Fruit fly (Drosophila melanogaster) whole organism, prepupa: ENCODE measurements around the gene gnu.

Experiments used
- Blimp-1 ChIP-seq: fragments of 200-800 bp; sonication (Bioruptor generic); optimal IDR thresholded peaks from 3 replicates; lab custom pipeline; 2017; ENCODE audit warnings: missing biosample characterization, missing genetic modification characterization, mild to moderate bottlenecking, moderate library complexity, missing genetic modification reagents
- CG10631 ChIP-seq: fragments of 200-800 bp; sonication (Bioruptor generic); optimal IDR thresholded peaks from 2 replicates; lab custom pipeline; 2016; ENCODE audit warnings: missing biosample characterization, missing genetic modification characterization
- CG10669 ChIP-seq: fragments of 200-800 bp; sonication (Bioruptor generic); optimal IDR thresholded peaks from 3 replicates; lab custom pipeline; 2018; ENCODE audit warnings: missing biosample characterization, mild to moderate bottlenecking, missing genetic modification characterization, moderate library complexity
- CG11762 ChIP-seq: fragments of 200-800 bp; sonication (Bioruptor generic); optimal IDR thresholded peaks from 3 replicates; lab custom pipeline; 2016; ENCODE audit warnings: missing biosample characterization, missing genetic modification characterization; ENCODE audit not compliant: insufficient read depth
- CG11902 ChIP-seq: fragments of 200-800 bp; sonication (Bioruptor generic); optimal IDR thresholded peaks from 3 replicates; lab custom pipeline; 2016; ENCODE audit warnings: missing biosample characterization, missing genetic modification characterization
- CG1621 ChIP-seq: fragments of 200-800 bp; sonication (Bioruptor generic); optimal IDR thresholded peaks from 3 replicates; lab custom pipeline; 2018; ENCODE audit warnings: missing biosample characterization, mild to moderate bottlenecking, missing genetic modification characterization
- CG3032 ChIP-seq: fragments of 200-800 bp; optimal IDR thresholded peaks from 2 replicates; lab custom pipeline; 2019; ENCODE audit warnings: missing biosample characterization, mild to moderate bottlenecking, missing genetic modification characterization, moderate library complexity
- CG32006 ChIP-seq: fragments of 200-800 bp; sonication (Bioruptor generic); optimal IDR thresholded peaks from 3 replicates; lab custom pipeline; 2017; ENCODE audit warnings: missing biosample characterization, mild to moderate bottlenecking, missing genetic modification characterization
- CG6276 ChIP-seq: fragments of 200-800 bp; sonication (Bioruptor generic); optimal IDR thresholded peaks from 2 replicates; lab custom pipeline; 2017; ENCODE audit warnings: missing biosample characterization, mild to moderate bottlenecking, missing genetic modification characterization
- CG6792 ChIP-seq: fragments of 200-800 bp; sonication (Bioruptor generic); optimal IDR thresholded peaks from 3 replicates; lab custom pipeline; 2016; ENCODE audit warnings: missing biosample characterization, missing genetic modification characterization
- CG6808 ChIP-seq: fragments of 200-800 bp; sonication (Bioruptor generic); optimal IDR thresholded peaks from 3 replicates; lab custom pipeline; 2017; ENCODE audit warnings: missing biosample characterization, missing genetic modification characterization, mild to moderate bottlenecking, moderate library complexity, missing genetic modification reagents
- CG6854 ChIP-seq: fragments of 200-800 bp; sonication (Bioruptor generic); optimal IDR thresholded peaks from 2 replicates; lab custom pipeline; 2017; ENCODE audit warnings: missing biosample characterization, mild to moderate bottlenecking, missing genetic modification characterization
- CG7368 ChIP-seq: fragments of 200-800 bp; sonication (Bioruptor generic); optimal IDR thresholded peaks from 3 replicates; lab custom pipeline; 2016; ENCODE audit warnings: missing biosample characterization, missing genetic modification characterization
- CG8119 ChIP-seq: fragments of 200-800 bp; sonication (Bioruptor generic); IDR thresholded peaks from 3 replicates; pipeline ENCODE4 v1.3.6; 2022; ENCODE audit warnings: missing biosample characterization, missing genetic modification characterization
- CG8319 ChIP-seq: fragments of 200-800 bp; sonication (Bioruptor generic); optimal IDR thresholded peaks from 3 replicates; lab custom pipeline; 2016; ENCODE audit warnings: missing biosample characterization, missing genetic modification characterization
- CG8632 ChIP-seq: fragments of 200-800 bp; sonication (Bioruptor generic); optimal IDR thresholded peaks from 3 replicates; lab custom pipeline; 2016; ENCODE audit warnings: missing biosample characterization, missing genetic modification characterization
- Eip78C ChIP-seq: fragments of 200-800 bp; sonication (Bioruptor generic); peaks from one replicate; lab custom pipeline; 2016; ENCODE audit warnings: missing biosample characterization, missing genetic modification characterization
- Eip93F ChIP-seq: fragments of 200-800 bp; sonication (Bioruptor generic); optimal IDR thresholded peaks from 2 replicates; lab custom pipeline; 2016; ENCODE audit warnings: missing biosample characterization, mild to moderate bottlenecking, missing genetic modification characterization
- Ets21C ChIP-seq: fragments of 200-800 bp; sonication (Bioruptor generic); optimal IDR thresholded peaks from 3 replicates; lab custom pipeline; 2016; ENCODE audit warnings: missing biosample characterization, missing genetic modification characterization
- Gug ChIP-seq: fragments of 200-800 bp; sonication (Bioruptor generic); IDR thresholded peaks from 2 replicates; pipeline ENCODE4 v1.3.6; 2022; ENCODE audit warnings: missing biosample characterization, missing genetic modification characterization
- Hr39 ChIP-seq: fragments of 200-800 bp; sonication (Bioruptor generic); optimal IDR thresholded peaks from 2 replicates; lab custom pipeline; 2016; ENCODE audit warnings: missing biosample characterization, missing genetic modification characterization
- Hr4 ChIP-seq: fragments of 200-800 bp; sonication (Bioruptor generic); optimal IDR thresholded peaks from 3 replicates; lab custom pipeline; 2016; ENCODE audit warnings: missing biosample characterization, missing genetic modification characterization
- Lpt ChIP-seq: fragments of 200-800 bp; sonication (Bioruptor generic); optimal IDR thresholded peaks from 3 replicates; lab custom pipeline; 2016; ENCODE audit warnings: missing biosample characterization, missing genetic modification characterization
- Met ChIP-seq: fragments of 200-800 bp; sonication (Bioruptor generic); optimal IDR thresholded peaks from 3 replicates; lab custom pipeline; 2016; ENCODE audit warnings: missing biosample characterization, missing genetic modification characterization
- OdsH ChIP-seq: fragments of 200-800 bp; sonication (Bioruptor generic); optimal IDR thresholded peaks from 3 replicates; lab custom pipeline; 2016; ENCODE audit warnings: missing biosample characterization, missing genetic modification characterization
- Smox ChIP-seq: fragments of 200-800 bp; sonication (Bioruptor generic); optimal IDR thresholded peaks from 3 replicates; lab custom pipeline; 2016; ENCODE audit warnings: missing biosample characterization, missing genetic modification characterization
- Sox102F ChIP-seq: fragments of 200-800 bp; sonication (Bioruptor generic); optimal IDR thresholded peaks from 2 replicates; lab custom pipeline; 2016; ENCODE audit warnings: missing biosample characterization, mild to moderate bottlenecking, missing genetic modification characterization
- Sox14 ChIP-seq: fragments of 200-800 bp; sonication (Bioruptor generic); optimal IDR thresholded peaks from 3 replicates; lab custom pipeline; 2016; ENCODE audit warnings: missing biosample characterization, missing genetic modification characterization
- Sox15 ChIP-seq: fragments of 200-800 bp; sonication (Bioruptor generic); optimal IDR thresholded peaks from 3 replicates; lab custom pipeline; 2016; ENCODE audit warnings: missing biosample characterization, missing genetic modification characterization
- achi ChIP-seq: fragments of 200-800 bp; sonication (Bioruptor generic); optimal IDR thresholded peaks from 3 replicates; lab custom pipeline; 2016; ENCODE audit warnings: missing biosample characterization, missing genetic modification characterization
- cyc ChIP-seq: fragments of 200-800 bp; sonication (Bioruptor generic); optimal IDR thresholded peaks from 3 replicates; lab custom pipeline; 2016; ENCODE audit warnings: missing biosample characterization, missing genetic modification characterization
- dac ChIP-seq: fragments of 200-800 bp; sonication (Bioruptor generic); optimal IDR thresholded peaks from 2 replicates; lab custom pipeline; 2017; ENCODE audit warnings: missing biosample characterization, mild to moderate bottlenecking, missing genetic modification characterization
- eg ChIP-seq: fragments of 200-800 bp; sonication (Bioruptor generic); IDR thresholded peaks from 3 replicates; pipeline ENCODE4 v1.3.6; 2022; ENCODE audit warnings: missing biosample characterization, missing genetic modification characterization
- esn ChIP-seq: fragments of 200-800 bp; sonication (Bioruptor generic); optimal IDR thresholded peaks from 2 replicates; lab custom pipeline; 2016; ENCODE audit warnings: missing biosample characterization, mild to moderate bottlenecking, missing genetic modification characterization, moderate library complexity
- fd59A ChIP-seq: fragments of 200-800 bp; sonication (Bioruptor generic); optimal IDR thresholded peaks from 2 replicates; lab custom pipeline; 2017; ENCODE audit warnings: missing biosample characterization, mild to moderate bottlenecking, missing genetic modification characterization, missing genetic modification reagents
- fd85E ChIP-seq: fragments of 200-800 bp; sonication (Bioruptor generic); optimal IDR thresholded peaks from 3 replicates; lab custom pipeline; 2016; ENCODE audit warnings: missing biosample characterization, missing genetic modification characterization
- fkh ChIP-seq: fragments of 200-800 bp; sonication (Bioruptor generic); optimal IDR thresholded peaks from 3 replicates; lab custom pipeline; 2017; ENCODE audit warnings: missing biosample characterization, mild to moderate bottlenecking, missing genetic modification characterization, moderate library complexity
- lz ChIP-seq: fragments of 200-800 bp; sonication (Bioruptor generic); optimal IDR thresholded peaks from 3 replicates; lab custom pipeline; 2016; ENCODE audit warnings: missing biosample characterization, missing genetic modification characterization
- net ChIP-seq: fragments of 200-800 bp; sonication (Bioruptor generic); optimal IDR thresholded peaks from 3 replicates; lab custom pipeline; 2016; ENCODE audit warnings: missing biosample characterization, missing genetic modification characterization
- pdm3 ChIP-seq: fragments of 200-800 bp; sonication (Bioruptor generic); optimal IDR thresholded peaks from 3 replicates; lab custom pipeline; 2016; ENCODE audit warnings: missing biosample characterization, missing genetic modification characterization
- salr ChIP-seq, 2 experiments: fragments of 200-800 bp; sonication (Bioruptor generic); optimal IDR thresholded peaks; 3 replicates each; lab custom pipeline; 2016 to 2018; ENCODE audit warnings: missing biosample characterization in 2 of 2, missing genetic modification characterization in 2 of 2, mild to moderate bottlenecking in 1 of 2
- ss ChIP-seq, 2 experiments: fragments of 200-800 bp; sonication (Bioruptor generic); optimal IDR thresholded peaks; 2 replicates in 1 of 2; 3 replicates in 1 of 2; lab custom pipeline; 2017 to 2018; ENCODE audit warnings: mild to moderate bottlenecking in 2 of 2, missing biosample characterization in 2 of 2, missing genetic modification characterization in 2 of 2, moderate library complexity in 1 of 2
- svp ChIP-seq: fragments of 200-800 bp; sonication (Bioruptor generic); peaks from one replicate; lab custom pipeline; 2016; ENCODE audit warnings: missing biosample characterization, missing genetic modification characterization
- topi ChIP-seq: fragments of 200-800 bp; sonication (Bioruptor generic); optimal IDR thresholded peaks from 3 replicates; lab custom pipeline; 2016; ENCODE audit warnings: missing biosample characterization, missing genetic modification characterization
- vri ChIP-seq: fragments of 200-800 bp; sonication (Bioruptor generic); optimal IDR thresholded peaks from 3 replicates; lab custom pipeline; 2016; ENCODE audit warnings: missing biosample characterization, mild to moderate bottlenecking, missing genetic modification characterization

The gnu gene

dm6 chr3L:14816666-14817065, 13.5 kb upstream of the gnu start (continued):
- peak; percentile 17 for TF ChIP-seq CG7368 (GFP tag; lab: Kevin White, UChicago)
- no peak for TF ChIP-seq eg
- no peak for TF ChIP-seq Smox (GFP tag; lab: Kevin White, UChicago)
- TF ChIP-seq Gug, result no peak
- no peak for TF ChIP-seq net (GFP tag; lab: Kevin White, UChicago)
- TF ChIP-seq CG8632, result no peak
- TF ChIP-seq CG6808 (GFP tag; lab: Kevin White, UChicago), result peak; percentile 6
- no peak for TF ChIP-seq vri (GFP tag; lab: Kevin White, UChicago)
- TF ChIP-seq CG11902 (GFP tag; lab: Kevin White, UChicago), result no peak
- TF ChIP-seq pdm3, result peak; percentile 14
- TF ChIP-seq fkh, result no peak
- peak; percentile 57 for TF ChIP-seq svp (GFP tag; lab: Kevin White, UChicago)
- no peak for TF ChIP-seq ss (GFP tag; optimal IDR thresholded peaks at IDR 0.05; lab: Kevin White, UChicago)
- TF ChIP-seq CG1621 (tag; lab: Kevin White, UChicago), result no peak
- TF ChIP-seq CG32006 (GFP tag; lab: Kevin White, UChicago), result peak; percentile 51
- TF ChIP-seq dac (GFP tag; lab: Kevin White, UChicago), result no peak
- no peak for TF ChIP-seq esn (GFP tag; lab: Kevin White, UChicago)
- peak; percentile 31 for TF ChIP-seq achi (GFP tag; lab: Kevin White, UChicago)
- TF ChIP-seq CG10669 (GFP tag; lab: Kevin White, UChicago), result peak; percentile 13
- peak; percentile 22 for TF ChIP-seq topi (GFP tag; lab: Kevin White, UChicago)
- no peak for TF ChIP-seq CG11762 (GFP tag; lab: Kevin White, UChicago)
- TF ChIP-seq Eip93F (GFP tag; lab: Kevin White, UChicago), result no peak
- peak; percentile 24 for TF ChIP-seq OdsH (GFP tag; lab: Kevin White, UChicago)
- TF ChIP-seq lz (GFP tag; lab: Kevin White, UChicago), result no peak
- TF ChIP-seq salr (GFP tag; optimal IDR thresholded peaks at IDR 0.05; lab: Kevin White, UChicago), result peak in 1 of 2 experiments; percentile 36
- TF ChIP-seq fd85E (GFP tag; lab: Kevin White, UChicago), result no peak
- no peak for TF ChIP-seq Lpt (GFP tag; lab: Kevin White, UChicago)
- peak; percentile 31 for TF ChIP-seq Hr39 (GFP tag; lab: Kevin White, UChicago)
- TF ChIP-seq Met (GFP tag; lab: Kevin White, UChicago), result peak; percentile 0
- TF ChIP-seq CG6276 (GFP tag; lab: Kevin White, UChicago), result no peak
- no peak for TF ChIP-seq CG6792 (GFP tag; lab: Kevin White, UChicago)
- TF ChIP-seq Sox14 (GFP tag; lab: Kevin White, UChicago), result peak; percentile 26
- peak; percentile 14 for TF ChIP-seq CG8319
- peak; percentile 2 for TF ChIP-seq fd59A (GFP tag; lab: Kevin White, UChicago)

- TF ChIP-seq CG6854 (GFP tag; lab: Kevin White, UChicago), result no peak
- TF ChIP-seq CG6808 (GFP tag; lab: Kevin White, UChicago), result no peak
- TF ChIP-seq pdm3, result no peak
- TF ChIP-seq CG6276 (GFP tag; lab: Kevin White, UChicago), result no peak
- 0 out of 3 replicates have a peak, but pooled peaks have one; percentile 25 for TF ChIP-seq eg
- TF ChIP-seq svp (GFP tag; lab: Kevin White, UChicago), result peak; percentile 34
- TF ChIP-seq fkh, result peak; percentile 85
- TF ChIP-seq Ets21C (GFP tag; lab: Kevin White, UChicago), result no peak
- TF ChIP-seq CG32006 (GFP tag; lab: Kevin White, UChicago), result no peak
These were observed 1.6 kb upstream of the gnu start, which contains the start of gene CG17839 for dm6 chr3L:14804724-14805221. TSS of gene CG17839 (plus strand) at chr3L:14805136.

- TF ChIP-seq Eip78C, result no peak
- peak; percentile 77 for TF ChIP-seq cyc
- TF ChIP-seq Sox102F (GFP tag; lab: Kevin White, UChicago), result no peak
- no peak for TF ChIP-seq fd85E (GFP tag; lab: Kevin White, UChicago)
- TF ChIP-seq pdm3, result no peak
- no peak for TF ChIP-seq CG7368 (GFP tag; lab: Kevin White, UChicago)
- peak; percentile 42 for TF ChIP-seq Blimp-1
- TF ChIP-seq CG8119, result peak; percentile 88
- TF ChIP-seq Hr4 (GFP tag; lab: Kevin White, UChicago), result no peak
- TF ChIP-seq CG11902 (GFP tag; lab: Kevin White, UChicago), result peak; percentile 54
- TF ChIP-seq CG6792 (GFP tag; lab: Kevin White, UChicago), result peak; percentile 77
- TF ChIP-seq Sox15 (GFP tag; lab: Kevin White, UChicago), result peak; percentile 54
- peak; percentile 73 for TF ChIP-seq CG11762 (GFP tag; lab: Kevin White, UChicago)
- no peak for TF ChIP-seq Met (GFP tag; lab: Kevin White, UChicago)
- peak; percentile 63 for TF ChIP-seq CG6854 (GFP tag; lab: Kevin White, UChicago)
- no peak for TF ChIP-seq CG10631 (GFP tag; lab: Kevin White, UChicago)
- peak; percentile 80 for TF ChIP-seq lz (GFP tag; lab: Kevin White, UChicago)
- no peak for TF ChIP-seq CG10669 (GFP tag; lab: Kevin White, UChicago)
- TF ChIP-seq CG3032 (tag; lab: Kevin White, UChicago), result peak; percentile 84
These were observed 1.1 kb downstream of the gnu start, which contains the start of gene NHP2 for dm6 chr3L:14801854-14802616. TSS of gene NHP2 (minus strand) at chr3L:14802168.
